Worm (Caenorhabditis elegans) whole organism, late embryonic: ENCODE measurements around the gene cyp-35D1.

ENCODE experiments used
- hlh-15 ChIP-seq: sonication (generic microtip); optimal IDR thresholded peaks from 2 replicates; lab custom pipeline; 2016; ENCODE audit warnings: missing genetic modification characterization, missing compliant biosample characterization
- nhr-11 ChIP-seq: fragments of 150-350 bp; optimal IDR thresholded peaks from 2 replicates; lab custom pipeline; 2014; ENCODE audit warnings: missing biosample characterization, missing genetic modification characterization
- pax-1 ChIP-seq: fragments of 150-350 bp; optimal IDR thresholded peaks from 2 replicates; lab custom pipeline; 2014; ENCODE audit warnings: missing biosample characterization, missing genetic modification characterization
- sox-4 ChIP-seq: sonication (generic microtip); optimal IDR thresholded peaks from 2 replicates; lab custom pipeline; 2017; ENCODE audit warnings: mild to moderate bottlenecking, missing genetic modification characterization, inconsistent platforms, missing compliant biosample characterization
- tbx-2 ChIP-seq: sonication (generic microtip); optimal IDR thresholded peaks from 2 replicates; lab custom pipeline; 2016; ENCODE audit warnings: missing genetic modification characterization, missing compliant biosample characterization
- ttx-3 ChIP-seq: sonication (generic microtip); optimal IDR thresholded peaks from 2 replicates; lab custom pipeline; 2016; ENCODE audit warnings: missing genetic modification reagents, missing genetic modification characterization, missing compliant biosample characterization

- no peak for TF ChIP-seq tbx-2
- TF ChIP-seq hlh-15: no peak
- no peak for TF ChIP-seq pax-1 (tag; lab: Kevin White, UChicago)
- TF ChIP-seq ttx-3 (tag; lab: Kevin White, UChicago): no peak
- TF ChIP-seq nhr-11: no peak
- no peak for TF ChIP-seq sox-4 (tag; lab: Kevin White, UChicago)
These were observed 39.8 kb upstream of the cyp-35D1 start for ce11 chrV:16029237-16029636.
